Worm (Caenorhabditis elegans) whole organism, L1 larva: ENCODE measurements around the gene Y55D9A.2.
"Not testable (repeated sequence)": the region's sequence is repeated elsewhere in the genome, so short reads cannot be mapped to it uniquely, and the experiment has no call there.

Experiments
- aha-1 ChIP-seq: fragments of 150-350 bp; optimal IDR thresholded peaks from 2 replicates; lab custom pipeline; 2014; ENCODE audit warnings: missing biosample characterization, missing genetic modification characterization
- blmp-1 ChIP-seq: fragments of 150-350 bp; optimal IDR thresholded peaks from 2 replicates; lab custom pipeline; 2014; ENCODE audit warnings: missing biosample characterization, missing genetic modification characterization
- ceh-63 ChIP-seq: fragments of 200-800 bp; sonication (Bioruptor generic); optimal IDR thresholded peaks from 2 replicates; lab custom pipeline; 2018; ENCODE audit warnings: mild to moderate bottlenecking, missing genetic modification characterization, missing compliant biosample characterization
- ceh-82 ChIP-seq, 3 experiments: fragments of 150-350 bp in 1 of 3; sonication (generic microtip) in 2 of 3; optimal IDR thresholded peaks; 2 replicates each; lab custom pipeline; 2014 to 2017; ENCODE audit warnings: missing biosample characterization in 3 of 3, missing genetic modification characterization in 3 of 3
- ceh-90 ChIP-seq: sonication (generic microtip); optimal IDR thresholded peaks from 2 replicates; lab custom pipeline; 2016; ENCODE audit warnings: missing genetic modification characterization, missing compliant biosample characterization
- dpl-1 ChIP-seq, 3 experiments: fragments of 150-350 bp in 2 of 3; sonication (generic microtip) in 1 of 3; optimal IDR thresholded peaks; 2 replicates each; lab custom pipeline; 2014 to 2017; ENCODE audit warnings: missing biosample characterization in 3 of 3, missing genetic modification characterization in 3 of 3, missing genetic modification reagents in 3 of 3
- efl-1 ChIP-seq, 4 experiments: fragments of 150-350 bp; optimal IDR thresholded peaks in 3 of 4; peaks in 1 of 4; 1 replicate in 1 of 4; 2 replicates in 3 of 4; lab custom pipeline; 2014; ENCODE audit warnings: missing biosample characterization in 2 of 4, missing genetic modification characterization in 2 of 4, missing genetic modification reagents in 2 of 4
- egl-13 ChIP-seq: sonication (generic microtip); optimal IDR thresholded peaks from 2 replicates; lab custom pipeline; 2016; ENCODE audit warnings: missing genotype, missing genetic modification reagents, missing genetic modification characterization, missing compliant biosample characterization
- elt-2 ChIP-seq: sonication (generic microtip); optimal IDR thresholded peaks from 2 replicates; lab custom pipeline; 2016; ENCODE audit warnings: missing genetic modification characterization, mild to moderate bottlenecking, inconsistent platforms, missing compliant biosample characterization, missing genetic modification reagents
- elt-3 ChIP-seq, 6 experiments: fragments of 150-350 bp in 1 of 6; sonication (generic microtip); optimal IDR thresholded peaks; 2 replicates each; lab custom pipeline; 2017 to 2018; ENCODE audit warnings: missing biosample characterization in 6 of 6, missing genetic modification characterization in 6 of 6, inconsistent platforms in 1 of 6
- fkh-4 ChIP-seq: sonication (generic microtip); optimal IDR thresholded peaks from 2 replicates; lab custom pipeline; 2016; ENCODE audit warnings: missing compliant biosample characterization, missing genetic modification characterization, borderline replicate concordance
- fos-1 ChIP-seq: fragments of 150-350 bp; optimal IDR thresholded peaks from 2 replicates; lab custom pipeline; 2014; ENCODE audit warnings: missing biosample characterization, missing genetic modification characterization
- grh-1 ChIP-seq: fragments of 200-800 bp; sonication (Bioruptor generic); IDR thresholded peaks from 2 replicates; pipeline ENCODE4 v1.3.6; 2022; ENCODE audit warnings: missing genetic modification reagents, missing genetic modification characterization, missing compliant biosample characterization
- hlh-4 ChIP-seq: sonication (generic microtip); optimal IDR thresholded peaks from 2 replicates; lab custom pipeline; 2016; ENCODE audit warnings: mild to moderate bottlenecking, missing genetic modification characterization, missing compliant biosample characterization
- jun-1 ChIP-seq: fragments of 150-350 bp; optimal IDR thresholded peaks from 2 replicates; lab custom pipeline; 2014; ENCODE audit warnings: missing biosample characterization, missing genetic modification reagents, missing genetic modification characterization
- lin-14 ChIP-seq: fragments of 200-800 bp; sonication (Bioruptor generic); optimal IDR thresholded peaks from 2 replicates; lab custom pipeline; 2018; ENCODE audit warnings: mild to moderate bottlenecking, missing genetic modification characterization, moderate library complexity, missing compliant biosample characterization
- lin-15B ChIP-seq: fragments of 150-350 bp; sonication (generic microtip); optimal IDR thresholded peaks from 3 replicates; lab custom pipeline; 2014; ENCODE audit warnings: missing biosample characterization, missing genetic modification characterization
- lin-35 ChIP-seq, 2 experiments: fragments of 150-350 bp; optimal IDR thresholded peaks; 2 replicates each; lab custom pipeline; 2014; ENCODE audit warnings: missing biosample characterization in 2 of 2, missing genetic modification characterization in 2 of 2, missing genetic modification reagents in 2 of 2
- lin-39 ChIP-seq: fragments of 150-350 bp; optimal IDR thresholded peaks from 2 replicates; lab custom pipeline; 2014; ENCODE audit warnings: missing biosample characterization, missing genetic modification reagents, missing genetic modification characterization
- lir-3 ChIP-seq: sonication (generic microtip); optimal IDR thresholded peaks from 2 replicates; lab custom pipeline; 2016; ENCODE audit warnings: mild to moderate bottlenecking, missing genetic modification characterization, moderate library complexity, missing compliant biosample characterization; ENCODE audit not compliant: poor library complexity
- lsy-2 ChIP-seq, 2 experiments: fragments of 150-350 bp; optimal IDR thresholded peaks; 2 replicates each; lab custom pipeline; 2014; ENCODE audit warnings: missing biosample characterization in 2 of 2, missing genetic modification characterization in 2 of 2
- mep-1 ChIP-seq: fragments of 150-350 bp; optimal IDR thresholded peaks from 2 replicates; lab custom pipeline; 2014; ENCODE audit warnings: missing biosample characterization, missing genetic modification characterization
- nhr-19 ChIP-seq: fragments of 200-800 bp; sonication (Bioruptor generic); conservative IDR thresholded peaks from 2 replicates; pipeline ENCODE4 v1.3.6; 2022; ENCODE audit warnings: missing genetic modification characterization, missing compliant biosample characterization
- nhr-20 ChIP-seq: sonication (generic microtip); optimal IDR thresholded peaks from 2 replicates; lab custom pipeline; 2016; ENCODE audit warnings: mild to moderate bottlenecking, missing genetic modification characterization, missing compliant biosample characterization
- nhr-28 ChIP-seq: fragments of 150-350 bp; optimal IDR thresholded peaks from 2 replicates; lab custom pipeline; 2014; ENCODE audit warnings: missing biosample characterization, missing genetic modification characterization
- nhr-47 ChIP-seq: sonication (generic microtip); optimal IDR thresholded peaks from 2 replicates; lab custom pipeline; 2016; ENCODE audit warnings: mild to moderate bottlenecking, missing genetic modification characterization, moderate library complexity, missing compliant biosample characterization
- nhr-71 ChIP-seq: sonication (generic microtip); optimal IDR thresholded peaks from 2 replicates; lab custom pipeline; 2016; ENCODE audit warnings: mild to moderate bottlenecking, missing genetic modification characterization, moderate library complexity, missing compliant biosample characterization
- nhr-76 ChIP-seq: sonication (generic microtip); optimal IDR thresholded peaks from 2 replicates; lab custom pipeline; 2017; ENCODE audit warnings: missing biosample characterization, missing genetic modification characterization
- nhr-77 ChIP-seq: fragments of 150-350 bp; optimal IDR thresholded peaks from 2 replicates; lab custom pipeline; 2014; ENCODE audit warnings: missing biosample characterization, missing genetic modification characterization
- nhr-84 ChIP-seq: sonication (generic microtip); optimal IDR thresholded peaks from 2 replicates; lab custom pipeline; 2017; ENCODE audit warnings: missing biosample characterization, missing genetic modification characterization
- nhr-85 ChIP-seq: sonication (generic microtip); peaks from one replicate; lab custom pipeline; 2016; ENCODE audit warnings: missing genetic modification characterization, inconsistent platforms, missing compliant biosample characterization
- pag-3 ChIP-seq: sonication (generic microtip); optimal IDR thresholded peaks from 2 replicates; lab custom pipeline; 2017; ENCODE audit warnings: missing genetic modification characterization, mild to moderate bottlenecking, missing compliant biosample characterization, antibody characterized with exemption, borderline replicate concordance; ENCODE audit not compliant: insufficient read depth
- pqm-1 ChIP-seq: sonication (generic microtip); optimal IDR thresholded peaks from 3 replicates; lab custom pipeline; 2017; ENCODE audit warnings: missing biosample characterization, missing genetic modification characterization
- rnt-1 ChIP-seq: sonication (generic microtip); optimal IDR thresholded peaks from 2 replicates; lab custom pipeline; 2016; ENCODE audit warnings: mild to moderate bottlenecking, missing genetic modification characterization, moderate library complexity, missing compliant biosample characterization
- snu-23 ChIP-seq: sonication (generic microtip); optimal IDR thresholded peaks from 2 replicates; lab custom pipeline; 2016; ENCODE audit warnings: missing genetic modification characterization, missing compliant biosample characterization
- sox-4 ChIP-seq: sonication (generic microtip); optimal IDR thresholded peaks from 2 replicates; lab custom pipeline; 2016; ENCODE audit warnings: missing genetic modification characterization, missing compliant biosample characterization
- swsn-7 ChIP-seq: sonication (generic microtip); optimal IDR thresholded peaks from 2 replicates; lab custom pipeline; 2016; ENCODE audit warnings: missing genetic modification characterization, missing compliant biosample characterization
- tbx-2 ChIP-seq: sonication (generic microtip); optimal IDR thresholded peaks from 2 replicates; lab custom pipeline; 2016; ENCODE audit warnings: missing genetic modification characterization, missing compliant biosample characterization
- tlp-1 ChIP-seq: fragments of 150-350 bp; optimal IDR thresholded peaks from 2 replicates; lab custom pipeline; 2014; ENCODE audit warnings: missing biosample characterization, missing genetic modification characterization
- unc-130 ChIP-seq: fragments of 150-350 bp; optimal IDR thresholded peaks from 2 replicates; lab custom pipeline; 2017; ENCODE audit warnings: missing biosample characterization, missing genetic modification characterization, inconsistent platforms
- unc-30 ChIP-seq: sonication (generic microtip); optimal IDR thresholded peaks from 2 replicates; lab custom pipeline; 2017; ENCODE audit warnings: missing biosample characterization, missing genetic modification characterization
- unc-86 ChIP-seq: sonication (generic microtip); optimal IDR thresholded peaks from 2 replicates; lab custom pipeline; 2016; ENCODE audit warnings: missing genetic modification characterization, missing compliant biosample characterization
- xbp-1 ChIP-seq: sonication (generic microtip); optimal IDR thresholded peaks from 2 replicates; lab custom pipeline; 2016; ENCODE audit warnings: missing genetic modification characterization, missing compliant biosample characterization
- ztf-4 ChIP-seq: fragments of 150-350 bp; optimal IDR thresholded peaks from 2 replicates; lab custom pipeline; 2014; ENCODE audit warnings: missing biosample characterization, missing genetic modification characterization

Gene Y55D9A.2

ce11 chrIV:12640875-12641860, 35.9 kb upstream of the Y55D9A.2 start:
- TF ChIP-seq ceh-63 (GFP tag; lab: Kevin White, UChicago) (no peak), sox-4 (no peak), aha-1 (no peak), nhr-19 (GFP tag; lab: Robert Waterston, UW) (no peak), pqm-1 (no peak), nhr-28 (no peak), elt-3 (tag; optimal IDR thresholded peaks at IDR 0.05; lab: Kevin White, UChicago) (peak in 3 of 6 experiments; percentile 2 to 63 (median 8)), ceh-90 (tag; lab: Kevin White, UChicago) (no peak), fos-1 (tag; lab: Kevin White, UChicago) (no peak), fkh-4 (tag; lab: Kevin White, UChicago) (no peak), lin-15B (tag; lab: Kevin White, UChicago) (no peak), lin-14 (GFP tag; lab: Kevin White, UChicago) (no peak), nhr-85 (tag; lab: Kevin White, UChicago) (peak; percentile 57), mep-1 (tag; lab: Kevin White, UChicago) (no peak), blmp-1 (tag; lab: Kevin White, UChicago) (peak; percentile 58)
- TF ChIP-seq, all 84 proteins: peak for 3

ce11 chrIV:12640137-12640536, 34.9 kb upstream of the Y55D9A.2 start, which contains the start of gene vha-7:
TSS of gene vha-7 (plus strand) at chrIV:12640462.
- TF ChIP-seq efl-1 (optimal IDR thresholded peaks at IDR 0.05; lab: Kevin White, UChicago) (peak in 1 of 2 experiments; percentile 25), efl-1 (GFP tag; optimal IDR thresholded peaks at IDR 0.05 in 1 of 2; lab: Kevin White, UChicago) (no peak), elt-2 (no peak)
- TF ChIP-seq, all 84 proteins: peak for 1

- TF ChIP-seq tbx-2 (tag; lab: Kevin White, UChicago); nhr-76; ceh-82 (tag; optimal IDR thresholded peaks at IDR 0.05; lab: Kevin White, UChicago): not testable (repeated sequence)
Measured at ce11 chrIV:12639311-12639710, 34.1 kb upstream of the Y55D9A.2 start, which contains the start of gene C26H9A.3. TSS of gene C26H9A.3 (minus strand) at chrIV:12639411.

- TF ChIP-seq nhr-71 (tag; lab: Kevin White, UChicago), result peak; percentile 77
- TF ChIP-seq efl-1 (optimal IDR thresholded peaks at IDR 0.05; lab: Kevin White, UChicago), result peak; percentile 32 to 35
- TF ChIP-seq efl-1 (GFP tag; optimal IDR thresholded peaks at IDR 0.05 in 1 of 2; lab: Kevin White, UChicago), result no peak
- TF ChIP-seq hlh-4 (tag; lab: Kevin White, UChicago), result no peak
- peak; percentile 39 for TF ChIP-seq unc-130 (tag; lab: Kevin White, UChicago)
- TF ChIP-seq rnt-1 (tag; lab: Kevin White, UChicago), result peak; percentile 80
- no peak for TF ChIP-seq pag-3
- TF ChIP-seq egl-13, result no peak
- TF ChIP-seq lin-35 (GFP tag; optimal IDR thresholded peaks at IDR 0.05; lab: Kevin White, UChicago), result peak in 1 of 2 experiments; percentile 5
- TF ChIP-seq lir-3 (tag; lab: Kevin White, UChicago), result peak; percentile 12
- peak; percentile 29 for TF ChIP-seq swsn-7 (tag; lab: Kevin White, UChicago)
- TF ChIP-seq unc-30 (tag; lab: Kevin White, UChicago), result no peak
- TF ChIP-seq nhr-84 (tag; lab: Kevin White, UChicago), result no peak
- peak; percentile 17 to 54 for TF ChIP-seq lsy-2 (tag; optimal IDR thresholded peaks at IDR 0.05; lab: Kevin White, UChicago)
- TF ChIP-seq lin-39 (tag; lab: Kevin White, UChicago), result peak; percentile 74
- TF ChIP-seq nhr-85 (tag; lab: Kevin White, UChicago), result no peak
- TF ChIP-seq xbp-1 (tag; lab: Kevin White, UChicago), result peak; percentile 4
- TF ChIP-seq lin-14 (GFP tag; lab: Kevin White, UChicago), result peak; percentile 89
- TF ChIP-seq nhr-47 (tag; lab: Kevin White, UChicago), result peak; percentile 3
- TF ChIP-seq nhr-77, result no peak
- TF ChIP-seq tlp-1 (tag; lab: Kevin White, UChicago), result no peak
- no peak for TF ChIP-seq dpl-1 (GFP tag; optimal IDR thresholded peaks at IDR 0.05; lab: Kevin White, UChicago)
- peak; percentile 54 for TF ChIP-seq snu-23 (GFP tag; lab: Kevin White, UChicago)
- TF ChIP-seq nhr-20 (tag; lab: Kevin White, UChicago), result peak; percentile 40
- TF ChIP-seq tbx-2 (tag; lab: Kevin White, UChicago), result peak; percentile 27
- TF ChIP-seq grh-1 (GFP tag; lab: Robert Waterston, UW), result no peak
- TF ChIP-seq ztf-4 (tag; lab: Kevin White, UChicago), result peak; percentile 4
- TF ChIP-seq unc-86, result no peak
- TF ChIP-seq jun-1 (tag; lab: Kevin White, UChicago), result no peak
Measured at ce11 chrIV:12637340-12637739, 32.1 kb upstream of the Y55D9A.2 start.
